Worm (Caenorhabditis elegans): ENCODE measurements around the gene F56D6.9.

Gene F56D6.9

DNA sequence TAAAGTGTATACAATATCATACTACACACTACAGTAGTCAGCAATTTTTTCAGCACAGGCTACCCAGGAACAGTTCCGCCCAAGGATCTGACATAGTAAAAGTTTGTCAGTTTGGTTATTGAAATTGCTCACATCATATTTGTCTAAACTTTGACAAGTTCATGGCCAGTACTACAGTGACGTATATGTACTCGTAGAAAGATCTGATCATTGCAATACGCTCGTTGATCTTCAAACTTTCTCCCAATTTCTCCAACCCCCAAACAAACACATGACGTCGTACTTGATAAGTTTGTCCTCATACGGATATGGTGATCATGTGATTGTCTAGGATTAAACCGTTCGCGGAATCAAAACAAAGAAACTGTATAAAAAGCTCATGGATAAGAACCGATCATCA lies 2.6 kb downstream of the F56D6.9 start, which contains the start of gene dct-8:
dct-8 (plus strand) TSS at position 301 of the 400 bp plus-strand sequence.
- no peak for TF ChIP-seq C34F6.9 (tag; optimal IDR thresholded peaks at IDR 0.05)
- no peak for TF ChIP-seq ZK546.5 (tag; optimal IDR thresholded peaks at IDR 0.05)
- TF ChIP-seq alr-1 (tag; optimal IDR thresholded peaks at IDR 0.05): no peak

DNA sequence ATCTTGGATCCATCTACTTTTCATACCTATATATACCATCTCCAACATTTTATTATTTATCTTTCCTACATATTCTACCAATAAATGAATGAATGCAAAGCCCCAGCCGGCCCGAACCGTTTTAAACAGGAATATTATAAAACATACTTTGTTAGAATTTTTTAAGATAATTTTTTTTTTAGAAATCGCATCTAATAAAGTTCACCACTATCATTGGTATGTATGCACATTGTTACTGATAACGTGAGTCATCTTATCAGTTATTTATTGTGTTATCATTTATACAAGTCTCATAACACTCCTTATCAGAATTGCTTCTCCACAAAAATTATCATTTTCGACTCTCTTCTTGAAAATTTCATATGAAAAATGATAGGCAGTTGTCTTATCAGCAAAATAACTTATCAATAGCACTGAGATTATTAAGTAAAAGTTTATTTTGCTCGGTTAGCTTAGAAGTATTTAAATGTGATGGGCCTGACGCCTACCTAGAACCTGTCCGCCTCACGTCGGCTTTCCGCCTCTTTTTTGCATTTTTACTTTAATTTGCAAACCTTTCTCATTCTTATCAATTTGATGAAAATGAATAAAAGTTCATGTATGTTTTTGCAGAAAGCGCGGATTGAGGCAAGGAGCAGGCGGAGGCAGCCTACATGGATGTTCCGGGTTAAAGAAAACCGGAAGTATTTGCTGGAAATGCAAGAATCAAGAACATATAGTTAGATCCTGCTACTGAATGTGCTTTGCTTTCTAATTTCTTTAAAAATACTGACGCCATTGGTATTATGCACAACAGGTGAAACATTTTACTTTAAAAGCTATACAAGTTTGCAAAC lies 7.8 kb downstream of the F56D6.9 start, which contains the start of gene srz-62:
srz-62 (plus strand) TSS at position 786 of the 836 bp plus-strand sequence.
- TF ChIP-seq egl-27 (tag; optimal IDR thresholded peaks at IDR 0.05) (peak; percentile 92), lsy-2 (tag; optimal IDR thresholded peaks at IDR 0.05) (no peak), mdl-1 (tag; optimal IDR thresholded peaks at IDR 0.05) (peak in 1 of 2 experiments; percentile 55), crh-2 (tag; optimal IDR thresholded peaks at IDR 0.05) (peak; percentile 48), nhr-237 (tag; optimal IDR thresholded peaks at IDR 0.05) (no peak), fos-1 (tag; optimal IDR thresholded peaks at IDR 0.05) (peak; percentile 100), gmeb-1 (tag; optimal IDR thresholded peaks at IDR 0.05) (peak; percentile 72), alr-1 (tag; optimal IDR thresholded peaks at IDR 0.05) (no peak), sma-9 (GFP tag; optimal IDR thresholded peaks at IDR 0.05) (peak; percentile 49), sma-9 (tag; optimal IDR thresholded peaks at IDR 0.05) (no peak)

ce11 chrIV:3902955-3903354 lies 10.8 kb downstream of the F56D6.9 start, which contains the start of gene F56D6.6:
TSS of gene F56D6.6 (plus strand) at chrIV:3903255.
- TF ChIP-seq unc-55 (GFP tag; optimal IDR thresholded peaks at IDR 0.05): no peak
- TF ChIP-seq elt-1 (tag; optimal IDR thresholded peaks at IDR 0.05): no peak
- TF ChIP-seq mdl-1 (tag; optimal IDR thresholded peaks at IDR 0.05): no peak
- no peak for TF ChIP-seq elt-3 (tag; optimal IDR thresholded peaks at IDR 0.05)
- no peak for TF ChIP-seq C34F6.9 (tag; optimal IDR thresholded peaks at IDR 0.05)
- TF ChIP-seq fos-1 (tag; optimal IDR thresholded peaks at IDR 0.05): no peak
- no peak for TF ChIP-seq alr-1 (tag; optimal IDR thresholded peaks at IDR 0.05)
- no peak for TF ChIP-seq nhr-23 (tag; optimal IDR thresholded peaks at IDR 0.05)
- no peak for TF ChIP-seq mab-5 (tag; optimal IDR thresholded peaks at IDR 0.05)
- no peak for TF ChIP-seq mbf-1 (tag; optimal IDR thresholded peaks at IDR 0.05)

DNA sequence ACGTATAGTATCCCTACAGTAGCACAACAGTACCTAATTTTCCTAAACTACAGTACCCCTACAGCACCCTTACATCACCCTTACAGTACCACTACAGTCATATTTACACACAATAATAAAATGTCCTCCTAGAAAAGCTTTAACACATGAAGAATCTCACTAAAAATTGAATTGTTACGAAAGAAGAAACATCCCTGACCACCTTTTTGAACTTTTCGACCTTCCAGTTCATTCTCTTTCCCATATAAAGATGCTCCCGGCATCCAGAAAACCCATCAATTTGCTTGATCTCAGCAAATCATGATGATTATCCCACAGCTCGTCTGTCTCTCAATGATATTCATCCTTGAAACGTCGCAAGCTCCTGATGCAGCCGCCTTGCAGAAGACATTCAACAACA lies 12.5 kb downstream of the F56D6.9 start, which contains the start of gene F56D6.21:
F56D6.21 (plus strand) TSS at position 301 of the 400 bp plus-strand sequence.
- TF ChIP-seq nhr-77 (tag; optimal IDR thresholded peaks at IDR 0.05): no peak
- no peak for TF ChIP-seq fos-1 (tag; optimal IDR thresholded peaks at IDR 0.05)
- no peak for TF ChIP-seq zag-1 (tag; optimal IDR thresholded peaks at IDR 0.05)
- no peak for TF ChIP-seq peb-1 (tag; optimal IDR thresholded peaks at IDR 0.05)
- no peak for TF ChIP-seq unc-62 (GFP tag; optimal IDR thresholded peaks at IDR 0.05)
- TF ChIP-seq snpc-4 (tag; optimal IDR thresholded peaks at IDR 0.05): no peak
- no peak for TF ChIP-seq lin-11 (tag; optimal IDR thresholded peaks at IDR 0.05)
- TF ChIP-seq elt-3 (tag; optimal IDR thresholded peaks at IDR 0.05): no peak
- no peak for TF ChIP-seq crh-2 (tag; optimal IDR thresholded peaks at IDR 0.05)
- TF ChIP-seq sma-3 (GFP tag; optimal IDR thresholded peaks at IDR 0.05): no peak
- no peak for TF ChIP-seq nhr-10 (tag; optimal IDR thresholded peaks at IDR 0.05)
- TF ChIP-seq nhr-23 (tag; optimal IDR thresholded peaks at IDR 0.05): no peak
- TF ChIP-seq unc-55 (GFP tag; optimal IDR thresholded peaks at IDR 0.05): no peak
- no peak for TF ChIP-seq ceh-16 (tag; optimal IDR thresholded peaks at IDR 0.05)
- TF ChIP-seq Y55F3AM.14 (GFP tag; optimal IDR thresholded peaks at IDR 0.05): no peak
- no peak for TF ChIP-seq mdl-1 (tag; optimal IDR thresholded peaks at IDR 0.05)
- TF ChIP-seq ceh-82 (tag; optimal IDR thresholded peaks at IDR 0.05): no peak
- TF ChIP-seq lsy-2 (tag; optimal IDR thresholded peaks at IDR 0.05): no peak
- TF ChIP-seq nhr-237 (tag; optimal IDR thresholded peaks at IDR 0.05): no peak

DNA sequence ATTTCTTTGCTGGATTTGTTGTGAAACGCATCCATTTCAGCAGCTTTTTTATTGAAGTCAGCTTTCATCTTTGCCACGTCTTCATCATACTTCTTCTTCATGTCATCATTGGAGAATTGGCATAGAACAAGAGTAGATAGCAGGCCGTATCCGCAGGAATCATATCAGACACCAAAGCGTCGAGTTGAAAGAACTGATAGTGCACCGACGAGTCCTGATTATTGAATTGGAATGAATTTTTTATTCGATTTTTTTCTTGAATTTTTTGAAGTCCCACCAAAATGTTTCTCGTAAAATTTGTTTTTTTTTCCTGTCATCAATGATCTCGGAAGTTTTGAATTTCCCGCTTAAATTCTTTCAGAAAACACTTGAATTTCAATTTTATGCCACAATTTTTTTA lies 14.3 kb downstream of the F56D6.9 start, which contains the start of gene F56D6.11:
F56D6.11 (minus strand) TSS at position 101 of the 400 bp plus-strand sequence.
- TF ChIP-seq lsy-2 (tag; optimal IDR thresholded peaks at IDR 0.05): no peak
- TF ChIP-seq lin-13 (GFP tag; optimal IDR thresholded peaks at IDR 0.05): no peak
- TF ChIP-seq unc-62 (GFP tag; optimal IDR thresholded peaks at IDR 0.05): no peak
- TF ChIP-seq lin-11 (tag; optimal IDR thresholded peaks at IDR 0.05): no peak
- TF ChIP-seq sma-3 (GFP tag; optimal IDR thresholded peaks at IDR 0.05): no peak
- TF ChIP-seq alr-1 (tag; optimal IDR thresholded peaks at IDR 0.05): no peak
- no peak for TF ChIP-seq aly-2 (tag; optimal IDR thresholded peaks at IDR 0.05)
- TF ChIP-seq unc-39 (tag; optimal IDR thresholded peaks at IDR 0.05): no peak
- TF ChIP-seq dmd-4 (tag; optimal IDR thresholded peaks at IDR 0.05): no peak
- TF ChIP-seq nhr-129 (tag; optimal IDR thresholded peaks at IDR 0.05): no peak
- no peak for TF ChIP-seq ZK546.5 (tag; optimal IDR thresholded peaks at IDR 0.05)
- no peak for TF ChIP-seq nhr-21 (tag; optimal IDR thresholded peaks at IDR 0.05)
- TF ChIP-seq blmp-1 (tag; optimal IDR thresholded peaks at IDR 0.05; ENCODE audit: insufficient read depth): no peak
- no peak for TF ChIP-seq ztf-1 (GFP tag; conservative IDR thresholded peaks at IDR 0.05)
- no peak for TF ChIP-seq ceh-16 (tag; optimal IDR thresholded peaks at IDR 0.05)
- no peak for TF ChIP-seq ztf-11 (tag; optimal IDR thresholded peaks at IDR 0.05)
- no peak for TF ChIP-seq elt-1 (tag; optimal IDR thresholded peaks at IDR 0.05)
- TF ChIP-seq fos-1 (tag; optimal IDR thresholded peaks at IDR 0.05): no peak
- no peak for TF ChIP-seq nhr-12 (tag; optimal IDR thresholded peaks at IDR 0.05)
